Worm (Caenorhabditis elegans) whole organism, L4/young adult: ENCODE measurements around the gene stg-1.

Experiments
- W03F9.2 ChIP-seq: fragments of 150-350 bp; optimal IDR thresholded peaks from 2 replicates; lab custom pipeline; 2014; ENCODE audit warnings: missing biosample characterization, missing genetic modification characterization
- dao-5 ChIP-seq: sonication (generic microtip); optimal IDR thresholded peaks from 2 replicates; lab custom pipeline; 2016; ENCODE audit warnings: missing genotype, missing genetic modification characterization, moderate library complexity, missing compliant biosample characterization
- him-1 ChIP-seq: sonication (generic microtip); optimal IDR thresholded peaks from 2 replicates; lab custom pipeline; 2016; ENCODE audit warnings: missing genotype, missing genetic modification reagents, missing genetic modification characterization, missing compliant biosample characterization

Gene stg-1

DNA sequence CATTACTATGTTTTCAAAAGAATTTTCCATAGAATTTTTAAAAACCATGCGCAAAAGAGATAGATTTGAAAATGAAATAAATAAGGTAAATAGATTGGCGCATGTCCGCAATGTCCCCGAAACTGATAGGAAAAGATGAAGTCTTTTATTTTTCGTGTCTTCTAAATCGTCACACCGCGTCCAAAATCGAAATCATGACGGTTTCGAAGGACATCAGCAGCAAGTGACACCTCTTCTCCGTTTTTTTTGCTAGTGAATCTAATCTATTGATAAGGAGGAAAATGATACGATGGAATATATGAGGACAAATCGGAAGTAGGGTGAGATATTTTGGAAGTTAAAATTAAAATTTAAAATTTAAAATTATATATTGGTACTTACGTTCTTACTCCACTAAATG, 13.5 kb upstream of the stg-1 start:
- no peak for TF ChIP-seq W03F9.2 (tag; lab: Kevin White, UChicago)
- no peak for TF ChIP-seq him-1 (tag; lab: Kevin White, UChicago)
- no peak for TF ChIP-seq dao-5

DNA sequence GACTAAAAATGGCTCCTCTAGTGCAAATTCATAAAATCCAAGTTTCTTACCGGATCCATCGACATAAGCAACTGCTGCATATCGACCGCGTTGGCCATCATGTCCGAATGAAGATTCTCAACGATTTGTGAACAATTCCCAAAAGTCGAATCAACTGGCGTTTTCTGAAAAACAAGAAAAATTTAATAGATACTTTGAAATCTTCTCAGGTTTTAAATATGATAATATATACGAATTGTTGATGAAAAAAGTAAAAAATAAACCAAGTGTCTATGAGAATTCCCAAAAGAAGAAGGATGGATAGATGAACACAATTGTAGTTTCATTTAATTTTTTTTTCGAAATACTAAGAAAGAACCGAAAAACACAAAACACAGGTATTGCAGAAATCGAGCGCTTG, 7.4 kb upstream of the stg-1 start, which contains the start of gene die-1:
TSS of gene die-1 (minus strand) at position 101 of the 400 bp plus-strand sequence.
- TF ChIP-seq him-1 (tag; lab: Kevin White, UChicago) (no peak), dao-5 (no peak)

ce11 chrII:10065472-10065871, 5.0 kb upstream of the stg-1 start:
- TF ChIP-seq W03F9.2 (tag; lab: Kevin White, UChicago) (no peak), him-1 (tag; lab: Kevin White, UChicago) (no peak)

DNA sequence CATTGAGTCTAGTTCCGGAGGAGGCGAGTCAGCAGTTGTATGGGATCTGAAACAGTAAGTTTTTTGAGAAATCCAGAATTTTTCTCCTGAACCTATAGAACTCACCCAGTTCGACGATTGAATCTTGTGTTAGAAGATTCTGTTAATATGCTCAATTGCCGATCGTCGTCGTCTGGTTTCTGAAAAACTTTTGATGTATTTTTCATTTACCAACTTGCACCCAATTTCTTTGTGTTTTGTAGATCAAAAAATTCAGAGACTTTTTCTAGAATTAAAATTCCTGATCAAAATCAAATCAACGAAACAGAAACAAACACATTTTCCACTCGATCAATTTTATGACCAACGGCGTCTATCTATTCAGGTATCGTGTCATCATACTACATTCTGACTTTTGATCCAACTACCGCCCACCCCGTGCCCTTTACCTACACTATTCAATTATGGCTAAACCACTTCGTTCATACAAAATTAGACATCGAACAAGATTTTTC, 3.9 kb downstream of the stg-1 start, which contains the start of gene C18D1.2:
TSS of gene C18D1.2 (plus strand) at position 444 of the 494 bp plus-strand sequence.
- TF ChIP-seq him-1 (tag; lab: Kevin White, UChicago): no peak
- no peak for TF ChIP-seq W03F9.2 (tag; lab: Kevin White, UChicago)
- TF ChIP-seq dao-5: no peak

- TF ChIP-seq him-1 (tag; lab: Kevin White, UChicago) (no peak), W03F9.2 (tag; lab: Kevin White, UChicago) (no peak), dao-5 (no peak)
Measured at ce11 chrII:10051485-10051884, 9.0 kb downstream of the stg-1 start.

ce11 chrII:10048568-10048967, 11.9 kb downstream of the stg-1 start, which contains the start of gene flp-4:
flp-4 (plus strand) TSS chrII:10048868.
- TF ChIP-seq him-1 (tag; lab: Kevin White, UChicago) (no peak), W03F9.2 (tag; lab: Kevin White, UChicago) (no peak), dao-5 (no peak)

ce11 chrII:10045670-10046069, 14.8 kb downstream of the stg-1 start:
- TF ChIP-seq dao-5 (no peak), W03F9.2 (tag; lab: Kevin White, UChicago) (no peak), him-1 (tag; lab: Kevin White, UChicago) (no peak)

DNA sequence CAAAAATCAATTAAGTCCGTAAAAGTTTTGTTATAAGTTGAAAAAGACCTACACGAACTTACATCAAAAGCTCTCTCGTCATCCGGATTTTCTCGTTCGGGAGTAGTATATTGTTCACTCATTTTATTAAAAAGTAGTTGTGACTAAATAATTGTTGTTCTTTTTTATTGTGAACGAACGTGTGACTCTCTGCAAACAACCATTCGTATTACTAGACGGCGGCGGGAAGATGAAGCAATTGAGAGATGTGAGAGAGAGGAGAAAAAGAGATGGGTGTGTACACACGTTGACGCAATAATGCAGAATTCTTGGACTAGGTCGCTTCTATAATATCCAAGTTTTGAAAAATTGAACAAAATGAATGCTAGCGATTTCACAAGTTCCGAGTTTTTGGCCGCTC, 15.5 kb downstream of the stg-1 start, which contains the start of the genes F52H3.11 and bath-38:
TSS of gene F52H3.11 (minus strand) at position 203 of the 400 bp plus-strand sequence.
TSS of gene bath-38 (minus strand) at position 310 of the 400 bp plus-strand sequence.
- no peak for TF ChIP-seq dao-5
- TF ChIP-seq him-1 (tag; lab: Kevin White, UChicago): no peak
- TF ChIP-seq W03F9.2 (tag; lab: Kevin White, UChicago): no peak

DNA sequence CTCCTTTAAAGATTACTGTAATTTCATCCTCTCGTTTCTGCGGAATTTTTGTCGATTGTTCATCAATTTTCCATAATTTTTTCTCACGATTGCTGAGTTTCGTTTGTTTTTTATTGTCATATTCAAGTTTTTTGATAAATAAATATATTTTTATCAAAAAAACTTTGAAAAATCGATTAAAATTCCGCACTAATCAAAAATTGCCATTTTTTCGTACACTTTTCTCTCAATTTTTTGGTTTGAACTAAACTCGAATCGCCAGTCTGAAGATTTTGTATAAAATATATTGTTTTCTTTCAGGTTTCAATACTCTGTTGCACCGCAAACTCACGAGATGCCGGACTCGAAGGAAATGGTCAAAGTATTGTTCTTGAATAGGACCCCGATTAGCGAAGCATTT, 19.6 kb downstream of the stg-1 start, which contains the start of gene ogr-2:
TSS of gene ogr-2 (plus strand) at position 301 of the 400 bp plus-strand sequence.
- TF ChIP-seq dao-5: no peak

- TF ChIP-seq him-1 (tag; lab: Kevin White, UChicago): no peak
- no peak for TF ChIP-seq dao-5
- TF ChIP-seq W03F9.2 (tag; lab: Kevin White, UChicago): no peak
Measured at ce11 chrII:10039799-10040198, 20.7 kb downstream of the stg-1 start, which contains the start of gene let-268. let-268 (minus strand) TSS chrII:10039980.

DNA sequence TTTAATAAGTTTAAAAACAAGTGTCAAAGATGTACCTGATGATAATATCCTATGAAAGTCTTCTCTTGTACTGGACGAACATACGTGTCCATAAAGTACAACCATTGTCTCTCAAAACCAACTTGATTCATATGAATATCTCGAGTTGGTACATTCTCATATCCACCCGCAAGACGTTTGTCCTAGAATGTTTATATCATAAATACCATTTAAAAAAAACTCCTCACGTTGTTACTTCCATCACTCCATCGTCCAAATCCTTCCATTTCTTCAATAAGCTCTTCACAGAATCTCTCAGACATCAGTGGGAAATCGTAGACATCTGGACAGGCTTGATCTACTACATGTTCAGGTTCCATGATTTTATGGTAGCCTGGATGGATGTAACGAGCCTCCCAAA, 25.0 kb downstream of the stg-1 start:
- TF ChIP-seq W03F9.2 (tag; lab: Kevin White, UChicago) (no peak), dao-5 (no peak), him-1 (tag; lab: Kevin White, UChicago) (no peak)

ce11 chrII:10033163-10033871, 27.1 kb downstream of the stg-1 start, which contains the start of gene mtcu-2:
mtcu-2 (minus strand) TSS chrII:10033213.
- peak; percentile 40 for TF ChIP-seq W03F9.2 (tag; lab: Kevin White, UChicago)

ce11 chrII:10029890-10030289, 30.6 kb downstream of the stg-1 start, which contains the start of gene ttc-36:
ttc-36 (plus strand) TSS chrII:10030190.
- TF ChIP-seq him-1 (tag; lab: Kevin White, UChicago) (no peak), W03F9.2 (tag; lab: Kevin White, UChicago) (no peak), dao-5 (no peak)

DNA sequence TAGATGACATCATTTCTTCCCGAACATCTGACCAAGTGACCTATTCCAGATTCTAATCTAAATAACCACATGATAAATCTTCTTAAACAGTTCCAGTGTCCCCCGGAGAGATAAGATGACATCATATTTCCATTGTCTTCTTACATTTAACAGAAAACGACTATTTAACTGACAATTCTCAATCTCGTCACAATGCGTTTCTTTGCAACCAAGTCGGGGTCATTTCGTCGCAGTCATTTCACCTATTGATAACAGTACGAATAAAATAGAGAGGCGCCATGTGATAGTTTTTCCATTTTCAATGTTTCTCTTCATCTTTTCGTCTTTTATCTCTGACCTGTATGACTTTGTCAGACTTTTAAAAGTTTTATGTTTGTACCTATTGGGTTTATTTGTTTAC, 31.4 kb downstream of the stg-1 start:
- TF ChIP-seq dao-5: no peak
- no peak for TF ChIP-seq him-1 (tag; lab: Kevin White, UChicago)
- TF ChIP-seq W03F9.2 (tag; lab: Kevin White, UChicago): no peak
